Worm (Caenorhabditis elegans) whole organism, L4/young adult: ENCODE results near the gene C49H3.12.

Experiments
- W03F9.2 ChIP-seq: fragments of 150-350 bp; optimal IDR thresholded peaks from 2 replicates; lab custom pipeline; 2014; ENCODE audit warnings: missing biosample characterization, missing genetic modification characterization
- dao-5 ChIP-seq: sonication (generic microtip); optimal IDR thresholded peaks from 2 replicates; lab custom pipeline; 2016; ENCODE audit warnings: missing genotype, missing genetic modification characterization, moderate library complexity, missing compliant biosample characterization
- him-1 ChIP-seq: sonication (generic microtip); optimal IDR thresholded peaks from 2 replicates; lab custom pipeline; 2016; ENCODE audit warnings: missing genotype, missing genetic modification reagents, missing genetic modification characterization, missing compliant biosample characterization

ce11 chrIV:7957504-7957903 lies 30.4 kb upstream of the C49H3.12 start, which contains the start of gene frpr-10:
- TF ChIP-seq W03F9.2 (tag; lab: Kevin White, UChicago) (no peak), him-1 (tag; lab: Kevin White, UChicago) (no peak), dao-5 (no peak)
